Fruit fly (Drosophila melanogaster): ENCODE measurements around the gene CG43055.

DNA sequence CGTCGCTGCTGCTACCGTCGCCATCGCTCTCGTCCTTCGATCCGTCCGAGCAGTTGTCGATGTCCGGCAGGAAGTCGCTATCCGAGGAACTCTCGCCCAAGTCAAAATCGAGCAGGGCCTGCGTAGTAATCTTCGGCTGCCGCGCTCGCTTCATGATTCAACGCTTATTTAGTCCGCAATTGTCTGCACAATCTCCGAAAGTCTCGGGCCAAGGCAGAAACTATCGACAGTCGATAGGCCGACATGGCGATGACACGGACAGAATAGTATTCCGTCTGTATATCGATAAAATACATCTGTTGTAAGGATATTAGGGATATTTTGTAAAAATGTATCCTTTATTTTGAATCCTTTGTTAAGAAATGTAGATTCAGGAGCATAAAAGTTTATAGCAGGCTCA lies 41.8 kb downstream of the CG43055 start, which contains the start of gene CG15439:
- TF ChIP-seq CG1621 (tag; optimal IDR thresholded peaks at IDR 0.05) (peak; percentile 21), CG6854 (GFP tag; optimal IDR thresholded peaks at IDR 0.05) (no peak), Gug (GFP tag; IDR thresholded peaks at IDR 0.05) (no peak), acj6 (GFP tag; optimal IDR thresholded peaks at IDR 0.05) (no peak), CG3919 (GFP tag; optimal IDR thresholded peaks at IDR 0.05) (no peak), OdsH (GFP tag; optimal IDR thresholded peaks at IDR 0.05) (no peak), Lpt (GFP tag; optimal IDR thresholded peaks at IDR 0.05) (no peak), CG6163 (GFP tag; IDR thresholded peaks at IDR 0.05) (no peak), CG11902 (GFP tag; optimal IDR thresholded peaks at IDR 0.05) (no peak)

Measured in whole organism, prepupa.